Worm (Caenorhabditis elegans) whole organism, L4 larva: ENCODE measurements around the gene efn-3.

Experiments used
- F37D6.2 ChIP-seq: sonication (generic microtip); optimal IDR thresholded peaks from 2 replicates; lab custom pipeline; 2016; ENCODE audit warnings: mild to moderate bottlenecking, missing genetic modification characterization, missing compliant biosample characterization
- T26A8.4 ChIP-seq: fragments of 200-800 bp; sonication (Bioruptor generic); IDR thresholded peaks from 2 replicates; pipeline ENCODE4 v1.3.6; 2022; ENCODE audit warnings: missing genetic modification characterization, missing compliant biosample characterization
- Y48G9A.11 ChIP-seq: fragments of 200-800 bp; sonication (Bioruptor generic); IDR thresholded peaks from 2 replicates; pipeline ENCODE4 v1.3.6; 2022; ENCODE audit warnings: missing genetic modification reagents, missing genetic modification characterization, missing compliant biosample characterization
- Y5F2A.4 ChIP-seq: fragments of 200-800 bp; sonication (Bioruptor generic); optimal IDR thresholded peaks from 2 replicates; lab custom pipeline; 2018; ENCODE audit warnings: mild to moderate bottlenecking, missing genetic modification characterization, missing compliant biosample characterization
- Y75B8A.6 ChIP-seq: fragments of 200-800 bp; sonication (Bioruptor generic); IDR thresholded peaks from 2 replicates; pipeline ENCODE4 v1.3.6; 2022; ENCODE audit warnings: missing genetic modification reagents, missing genetic modification characterization, missing compliant biosample characterization
- ZK546.5 ChIP-seq, 2 experiments: sonication (generic microtip); optimal IDR thresholded peaks; 2 replicates each; lab custom pipeline; 2017; ENCODE audit warnings: missing biosample characterization in 2 of 2, missing genetic modification characterization in 2 of 2
- aha-1 ChIP-seq: fragments of 150-350 bp; peaks from one replicate; lab custom pipeline; 2014; ENCODE audit warnings: missing biosample characterization, missing genetic modification characterization
- daf-16 ChIP-seq, 3 experiments: sonication (generic microtip); optimal IDR thresholded peaks; 2 replicates each; lab custom pipeline; 2016 to 2017; ENCODE audit warnings: missing genetic modification characterization in 3 of 3, missing genetic modification reagents in 3 of 3, mild to moderate bottlenecking in 2 of 3, missing compliant biosample characterization in 2 of 3, missing biosample characterization in 1 of 3, moderate library complexity in 1 of 3
- daf-8 ChIP-seq: fragments of 200-800 bp; sonication (Bioruptor generic); IDR thresholded peaks from 2 replicates; pipeline ENCODE4 v1.3.6; 2022; ENCODE audit warnings: missing genetic modification characterization, missing compliant biosample characterization
- dmd-9 ChIP-seq: fragments of 200-800 bp; sonication (Bioruptor generic); IDR thresholded peaks from 2 replicates; pipeline ENCODE4 v1.3.6; 2022; ENCODE audit warnings: missing genetic modification reagents, missing genetic modification characterization, missing compliant biosample characterization
- duxl-1 ChIP-seq: sonication (generic microtip); optimal IDR thresholded peaks from 2 replicates; lab custom pipeline; 2016; ENCODE audit warnings: mild to moderate bottlenecking, missing genetic modification characterization, moderate library complexity, missing compliant biosample characterization; ENCODE audit not compliant: poor library complexity
- fkh-10 ChIP-seq: fragments of 150-350 bp; optimal IDR thresholded peaks from 2 replicates; lab custom pipeline; 2014; ENCODE audit warnings: missing biosample characterization, missing genetic modification reagents, missing genetic modification characterization
- gei-8 ChIP-seq: fragments of 200-800 bp; sonication (Bioruptor generic); optimal IDR thresholded peaks from 2 replicates; lab custom pipeline; 2018; ENCODE audit warnings: mild to moderate bottlenecking, missing genetic modification characterization, missing compliant biosample characterization
- hif-1 ChIP-seq, 2 experiments: sonication (generic microtip); optimal IDR thresholded peaks; 2 replicates each; lab custom pipeline; 2016 to 2017; ENCODE audit warnings: missing compliant biosample characterization in 2 of 2, missing genetic modification characterization in 2 of 2, missing genetic modification reagents in 2 of 2, missing genotype in 2 of 2, mild to moderate bottlenecking in 1 of 2
- hlh-11 ChIP-seq: fragments of 200-800 bp; sonication (Bioruptor generic); optimal IDR thresholded peaks from 2 replicates; lab custom pipeline; 2018; ENCODE audit warnings: mild to moderate bottlenecking, missing genetic modification characterization, missing compliant biosample characterization
- hlh-30 ChIP-seq: sonication (generic microtip); optimal IDR thresholded peaks from 2 replicates; lab custom pipeline; 2017; ENCODE audit warnings: antibody characterized with exemption, mild to moderate bottlenecking, missing genetic modification characterization, missing compliant biosample characterization; ENCODE audit not compliant: insufficient read depth
- hmg-1.1 ChIP-seq: fragments of 200-800 bp; sonication (Bioruptor generic); IDR thresholded peaks from 2 replicates; pipeline ENCODE4 v1.3.6; 2022; ENCODE audit warnings: missing genetic modification reagents, missing genetic modification characterization, missing compliant biosample characterization
- jun-1 ChIP-seq: fragments of 150-350 bp; optimal IDR thresholded peaks from 2 replicates; lab custom pipeline; 2014; ENCODE audit warnings: missing biosample characterization, missing genetic modification reagents, missing genetic modification characterization
- lin-15B ChIP-seq: fragments of 150-350 bp; sonication (generic microtip); optimal IDR thresholded peaks from 3 replicates; lab custom pipeline; 2014; ENCODE audit warnings: missing biosample characterization, missing genetic modification characterization
- lin-38 ChIP-seq: fragments of 200-800 bp; sonication (Bioruptor generic); IDR thresholded peaks from 2 replicates; pipeline ENCODE4 v1.3.6; 2022; ENCODE audit warnings: missing genetic modification reagents, missing genetic modification characterization, missing compliant biosample characterization
- lir-3 ChIP-seq: sonication (generic microtip); optimal IDR thresholded peaks from 2 replicates; lab custom pipeline; 2016; ENCODE audit warnings: mild to moderate bottlenecking, missing genetic modification characterization, missing compliant biosample characterization
- lsy-2 ChIP-seq, 2 experiments: fragments of 150-350 bp in 1 of 2; sonication (generic microtip) in 1 of 2; optimal IDR thresholded peaks; 2 replicates each; lab custom pipeline; 2014 to 2017; ENCODE audit warnings: missing biosample characterization in 2 of 2, missing genetic modification characterization in 2 of 2
- mep-1 ChIP-seq: fragments of 150-350 bp; sonication (generic microtip); optimal IDR thresholded peaks from 3 replicates; lab custom pipeline; 2014; ENCODE audit warnings: missing biosample characterization, missing genetic modification characterization
- mes-2 ChIP-seq: sonication (generic microtip); optimal IDR thresholded peaks from 2 replicates; lab custom pipeline; 2016; ENCODE audit warnings: missing genotype, mild to moderate bottlenecking, missing genetic modification characterization, missing compliant biosample characterization; ENCODE audit not compliant: poor library complexity, severe bottlenecking
- mxl-3 ChIP-seq: fragments of 200-800 bp; sonication (Bioruptor generic); optimal IDR thresholded peaks from 2 replicates; lab custom pipeline; 2018; ENCODE audit warnings: mild to moderate bottlenecking, missing genetic modification characterization, missing compliant biosample characterization
- nhr-42 ChIP-seq: fragments of 200-800 bp; sonication (Bioruptor generic); IDR thresholded peaks from 2 replicates; pipeline ENCODE4 v1.3.6; 2022; ENCODE audit warnings: missing genetic modification characterization, missing compliant biosample characterization
- nhr-48 ChIP-seq: sonication (generic microtip); optimal IDR thresholded peaks from 2 replicates; lab custom pipeline; 2016; ENCODE audit warnings: mild to moderate bottlenecking, missing genetic modification characterization, missing compliant biosample characterization
- nhr-6 ChIP-seq: fragments of 150-350 bp; optimal IDR thresholded peaks from 2 replicates; lab custom pipeline; 2014; ENCODE audit warnings: missing biosample characterization, missing genetic modification characterization
- nhr-77 ChIP-seq: fragments of 150-350 bp; optimal IDR thresholded peaks from 2 replicates; lab custom pipeline; 2014; ENCODE audit warnings: missing biosample characterization, missing genetic modification characterization
- pha-4 ChIP-seq, 2 experiments: fragments of 150-350 bp in 1 of 2; fragments of 200-800 bp in 1 of 2; sonication (Bioruptor generic) in 1 of 2; IDR thresholded peaks in 1 of 2; optimal IDR thresholded peaks in 1 of 2; 2 replicates each; pipeline versions ENCODE4 v1.3.6 to Lab custom; 2014 to 2022; ENCODE audit warnings: missing genetic modification characterization in 2 of 2, missing genetic modification reagents in 2 of 2, missing biosample characterization in 1 of 2, missing compliant biosample characterization in 1 of 2
- rbr-2 ChIP-seq: sonication (generic microtip); optimal IDR thresholded peaks from 2 replicates; lab custom pipeline; 2016; ENCODE audit warnings: missing genotype, missing genetic modification characterization, missing compliant biosample characterization
- skn-1 ChIP-seq: fragments of 150-350 bp; optimal IDR thresholded peaks from 2 replicates; lab custom pipeline; 2014; ENCODE audit warnings: missing biosample characterization, missing genetic modification characterization
- spr-3 ChIP-seq: fragments of 200-800 bp; sonication (Bioruptor generic); optimal IDR thresholded peaks from 2 replicates; lab custom pipeline; 2018; ENCODE audit warnings: mild to moderate bottlenecking, missing genetic modification characterization, missing compliant biosample characterization
- unc-39 ChIP-seq: sonication (generic microtip); optimal IDR thresholded peaks from 2 replicates; lab custom pipeline; 2017; ENCODE audit warnings: missing biosample characterization, missing genetic modification characterization
- ztf-11 ChIP-seq: fragments of 150-350 bp; optimal IDR thresholded peaks from 2 replicates; lab custom pipeline; 2014; ENCODE audit warnings: missing biosample characterization, missing genetic modification characterization

The efn-3 gene

ce11 chrX:13503839-13504238, 26.6 kb upstream of the efn-3 start:
- TF ChIP-seq Y75B8A.6 (GFP tag; lab: Robert Waterston, UW): no peak
- TF ChIP-seq ztf-11 (tag; lab: Kevin White, UChicago): no peak
- TF ChIP-seq nhr-48 (tag; lab: Kevin White, UChicago): no peak
- no peak for TF ChIP-seq lin-15B (tag; lab: Kevin White, UChicago)
- no peak for TF ChIP-seq lin-38 (GFP tag; lab: Robert Waterston, UW)
- TF ChIP-seq jun-1 (tag; lab: Kevin White, UChicago): no peak
- no peak for TF ChIP-seq unc-39 (tag; lab: Kevin White, UChicago)
- no peak for TF ChIP-seq hlh-11 (tag; lab: Kevin White, UChicago)
- TF ChIP-seq ZK546.5 (tag; optimal IDR thresholded peaks at IDR 0.05; lab: Kevin White, UChicago): no peak
- no peak for TF ChIP-seq daf-16 (GFP tag; optimal IDR thresholded peaks at IDR 0.05; lab: Kevin White, UChicago)
- no peak for TF ChIP-seq daf-16 (tag; optimal IDR thresholded peaks at IDR 0.05; lab: Kevin White, UChicago)
- no peak for TF ChIP-seq T26A8.4
- no peak for TF ChIP-seq gei-8 (GFP tag; lab: Kevin White, UChicago)
- TF ChIP-seq nhr-6: no peak
- TF ChIP-seq, all 104 proteins: peak for 0

- TF ChIP-seq hmg-1.1 (GFP tag; lab: Robert Waterston, UW) (peak; percentile 73), spr-3 (GFP tag; lab: Kevin White, UChicago) (no peak), hif-1 (tag; optimal IDR thresholded peaks at IDR 0.05; lab: Kevin White, UChicago) (peak in 1 of 2 experiments; percentile 29), nhr-77 (tag; lab: Kevin White, UChicago) (no peak), mxl-3 (GFP tag; lab: Kevin White, UChicago) (no peak), pha-4 (GFP tag; IDR thresholded peaks at IDR 0.05; lab: Robert Waterston, UW) (no peak), pha-4 (tag; optimal IDR thresholded peaks at IDR 0.05; lab: Kevin White, UChicago) (no peak), hlh-30 (tag; lab: Kevin White, UChicago) (peak; percentile 12), rbr-2 (peak; percentile 72), F37D6.2 (peak; percentile 39), lsy-2 (tag; optimal IDR thresholded peaks at IDR 0.05; lab: Kevin White, UChicago) (peak in 1 of 2 experiments; percentile 7), nhr-42 (no peak), duxl-1 (tag; lab: Kevin White, UChicago) (no peak), fkh-10 (peak; percentile 18), mep-1 (tag; lab: Kevin White, UChicago) (peak; percentile 35), ZK546.5 (tag; optimal IDR thresholded peaks at IDR 0.05; lab: Kevin White, UChicago) (no peak), lir-3 (tag; lab: Kevin White, UChicago) (no peak)
Observed at ce11 chrX:13502282-13502681, 25.0 kb upstream of the efn-3 start.

- TF ChIP-seq daf-8 (GFP tag; lab: Robert Waterston, UW) (no peak), dmd-9 (0 out of 2 replicates have a peak, but pooled peaks have one; percentile 40), skn-1 (tag; lab: Kevin White, UChicago) (no peak), mes-2 (tag; lab: Kevin White, UChicago) (no peak), hmg-1.1 (GFP tag; lab: Robert Waterston, UW) (peak; percentile 43; the same call in 1 of the 2 replicates), Y5F2A.4 (GFP tag; lab: Kevin White, UChicago) (no peak), aha-1 (tag; lab: Kevin White, UChicago) (peak; percentile 53)
Observed at ce11 chrX:13500568-13500967, 23.3 kb upstream of the efn-3 start, which contains the start of gene sad-1. sad-1 (minus strand) TSS chrX:13500668.

DNA sequence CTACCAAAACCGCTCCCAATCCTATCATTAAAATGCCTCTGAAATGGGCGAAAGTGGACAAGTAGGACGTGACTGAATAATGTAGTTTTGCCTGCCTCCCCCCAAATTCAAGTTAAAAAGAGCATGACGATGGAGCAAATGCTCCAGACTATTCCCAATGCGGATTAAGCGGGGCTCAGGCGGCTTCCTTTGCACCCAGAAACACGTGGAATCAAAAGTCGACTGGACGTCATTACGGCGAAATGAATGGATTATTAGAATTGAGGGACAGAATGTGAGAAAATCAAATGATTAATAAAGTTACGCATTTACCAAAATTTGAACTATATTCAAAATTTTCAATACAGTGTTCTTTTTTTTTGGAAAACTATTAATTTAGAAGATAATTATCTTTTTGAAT, 22.7 kb upstream of the efn-3 start:
- TF ChIP-seq hlh-30 (tag; lab: Kevin White, UChicago): peak; percentile 42
- TF ChIP-seq Y48G9A.11 (GFP tag; lab: Robert Waterston, UW): no peak
